Worm (Caenorhabditis elegans): ENCODE results near the gene nhr-139.

ce11 chrV:7000734-7001133 lies 13.2 kb upstream of the nhr-139 start:
- TF ChIP-seq dao-5 (tag; optimal IDR thresholded peaks at IDR 0.05) (no peak), W03F9.2 (tag; optimal IDR thresholded peaks at IDR 0.05) (no peak), him-1 (tag; optimal IDR thresholded peaks at IDR 0.05) (no peak)
